Fruit fly (Drosophila melanogaster): ENCODE measurements around the gene CG13295.

- no peak for TF ChIP-seq h (optimal IDR thresholded peaks at IDR 0.05)
- no peak for TF ChIP-seq Sin3A (optimal IDR thresholded peaks at IDR 0.05)
Observed at dm6 chr3L:6084446-6084845, 9.4 kb upstream of the CG13295 start.
